Fruit fly (Drosophila melanogaster) whole organism, embryonic: ENCODE measurements around the gene CG11997.

Source experiments
- CG12391 ChIP-seq: fragments of 200-800 bp; sonication (Bioruptor generic); optimal IDR thresholded peaks from 3 replicates; lab custom pipeline; 2018; ENCODE audit warnings: missing biosample characterization, mild to moderate bottlenecking, missing genetic modification characterization, moderate library complexity
- CG17186 ChIP-seq: fragments of 200-800 bp; sonication (Bioruptor generic); optimal IDR thresholded peaks from 3 replicates; lab custom pipeline; 2017; ENCODE audit warnings: missing biosample characterization, missing genetic modification reagents, missing genetic modification characterization
- CG18262 ChIP-seq: fragments of 200-800 bp; optimal IDR thresholded peaks from 3 replicates; lab custom pipeline; 2019; ENCODE audit warnings: missing biosample characterization, mild to moderate bottlenecking, missing genetic modification characterization, moderate library complexity
- Meics ChIP-seq: fragments of 200-800 bp; sonication (Bioruptor generic); optimal IDR thresholded peaks from 2 replicates; lab custom pipeline; 2017; ENCODE audit warnings: missing biosample characterization, mild to moderate bottlenecking, missing genetic modification characterization
- ap ChIP-seq: fragments of 200-800 bp; sonication (Bioruptor generic); IDR thresholded peaks from 2 replicates; pipeline ENCODE4 v1.3.6; 2022; ENCODE audit warnings: missing biosample characterization, missing genetic modification characterization
- ftz-f1 ChIP-seq: fragments of 200-800 bp; sonication (Bioruptor generic); optimal IDR thresholded peaks from 2 replicates; lab custom pipeline; 2016; ENCODE audit warnings: missing biosample characterization, missing genetic modification characterization

DNA sequence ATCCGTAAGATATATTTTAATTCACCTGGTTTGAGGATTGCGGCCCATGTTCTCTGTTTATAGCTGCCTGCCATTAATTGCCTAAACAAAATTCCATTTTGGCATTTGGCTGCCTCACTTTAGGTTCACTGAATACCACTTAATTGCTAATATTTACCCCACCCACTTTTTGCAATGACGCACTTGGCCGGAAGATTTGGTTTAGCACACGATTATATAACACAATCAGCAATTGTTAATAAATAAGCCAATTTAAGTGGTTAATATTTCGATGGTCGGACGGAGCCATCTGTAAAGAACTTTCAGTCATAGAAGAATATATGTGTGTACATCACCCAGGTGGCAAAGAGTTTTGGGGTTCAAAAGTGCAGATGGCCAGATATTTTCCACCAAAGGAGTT lies 36.4 kb upstream of the CG11997 start:
- TF ChIP-seq Meics (GFP tag; lab: Kevin White, UChicago) = no peak
- no peak for TF ChIP-seq CG12391
- TF ChIP-seq CG18262 (tag; lab: Kevin White, UChicago) = no peak
- TF ChIP-seq ftz-f1 (GFP tag; lab: Kevin White, UChicago) = no peak
- TF ChIP-seq CG17186 (GFP tag; lab: Kevin White, UChicago) = no peak
- no peak for TF ChIP-seq ap (GFP tag; lab: Robert Waterston, UW)
